Fruit fly (Drosophila melanogaster) whole organism, prepupa: ENCODE data around the gene Mst57Da.

ENCODE experiments used
- CG15336 ChIP-seq: fragments of 200-800 bp; sonication (Bioruptor generic); IDR thresholded peaks from 2 replicates; pipeline ENCODE4 v1.3.6; 2022; ENCODE audit warnings: missing biosample characterization, missing genetic modification characterization
- CG3032 ChIP-seq: fragments of 200-800 bp; optimal IDR thresholded peaks from 2 replicates; lab custom pipeline; 2019; ENCODE audit warnings: missing biosample characterization, mild to moderate bottlenecking, missing genetic modification characterization, moderate library complexity
- CG3919 ChIP-seq: fragments of 200-800 bp; sonication (Bioruptor generic); optimal IDR thresholded peaks from 3 replicates; lab custom pipeline; 2016; ENCODE audit warnings: missing biosample characterization, missing genetic modification characterization
- Eip75B ChIP-seq: fragments of 200-800 bp; sonication (Bioruptor generic); optimal IDR thresholded peaks from 3 replicates; lab custom pipeline; 2016; ENCODE audit warnings: missing biosample characterization, missing genetic modification characterization
- Gug ChIP-seq: fragments of 200-800 bp; sonication (Bioruptor generic); IDR thresholded peaks from 2 replicates; pipeline ENCODE4 v1.3.6; 2022; ENCODE audit warnings: missing biosample characterization, missing genetic modification characterization
- Smox ChIP-seq: fragments of 200-800 bp; sonication (Bioruptor generic); optimal IDR thresholded peaks from 3 replicates; lab custom pipeline; 2016; ENCODE audit warnings: missing biosample characterization, missing genetic modification characterization
- acj6 ChIP-seq: fragments of 200-800 bp; sonication (Bioruptor generic); optimal IDR thresholded peaks from 3 replicates; lab custom pipeline; 2016; ENCODE audit warnings: missing biosample characterization, missing genetic modification characterization
- fkh ChIP-seq: fragments of 200-800 bp; sonication (Bioruptor generic); optimal IDR thresholded peaks from 3 replicates; lab custom pipeline; 2017; ENCODE audit warnings: missing biosample characterization, mild to moderate bottlenecking, missing genetic modification characterization, moderate library complexity
- net ChIP-seq: fragments of 200-800 bp; sonication (Bioruptor generic); optimal IDR thresholded peaks from 3 replicates; lab custom pipeline; 2016; ENCODE audit warnings: missing biosample characterization, missing genetic modification characterization
- ss ChIP-seq, 2 experiments: fragments of 200-800 bp; sonication (Bioruptor generic); optimal IDR thresholded peaks; 2 replicates in 1 of 2; 3 replicates in 1 of 2; lab custom pipeline; 2017 to 2018; ENCODE audit warnings: mild to moderate bottlenecking in 2 of 2, missing biosample characterization in 2 of 2, missing genetic modification characterization in 2 of 2, moderate library complexity in 1 of 2

DNA sequence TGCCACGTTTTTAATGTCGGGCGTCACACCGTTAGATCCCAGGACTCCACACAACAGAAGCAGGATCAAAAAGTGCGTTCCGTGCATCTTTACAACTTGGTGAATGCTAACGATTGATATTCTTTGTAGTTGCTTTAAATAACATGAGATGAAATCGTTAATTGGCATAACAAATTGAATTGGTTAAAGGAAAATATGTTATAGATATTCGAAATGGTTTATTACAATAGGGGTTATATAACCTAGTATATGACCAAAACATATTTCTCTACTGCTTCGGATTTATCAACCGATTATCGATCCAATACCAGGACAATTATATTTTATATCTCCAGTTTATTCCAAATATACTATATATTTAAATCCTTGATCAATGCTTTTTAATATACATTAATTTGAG, 2.1 kb downstream of the Mst57Da start, which contains the start of gene Mst57Dc:
- TF ChIP-seq CG15336 (GFP tag; lab: Robert Waterston, UW) (no peak), Eip75B (GFP tag; lab: Kevin White, UChicago) (no peak), ss (GFP tag; optimal IDR thresholded peaks at IDR 0.05; lab: Kevin White, UChicago) (no peak), Smox (GFP tag; lab: Kevin White, UChicago) (no peak), acj6 (GFP tag; lab: Kevin White, UChicago) (no peak), Gug (no peak), CG3032 (tag; lab: Kevin White, UChicago) (no peak), net (no peak), fkh (no peak), CG3919 (no peak)
